Fruit fly (Drosophila melanogaster) whole organism, wandering third instar larva: Measurements from ENCODE around the gene Fnta.

Experiments used
- Abd-B ChIP-seq: fragments of >200 bp; optimal IDR thresholded peaks from 2 replicates; lab custom pipeline; 2017; ENCODE audit warnings: missing biosample characterization, missing genetic modification characterization
- CG9705 ChIP-seq: fragments of 200-800 bp; sonication (Bioruptor generic); optimal IDR thresholded peaks from 2 replicates; lab custom pipeline; 2018; ENCODE audit warnings: missing biosample characterization, mild to moderate bottlenecking, missing genetic modification characterization
- Dfd ChIP-seq: fragments of >200 bp; optimal IDR thresholded peaks from 2 replicates; lab custom pipeline; 2017; ENCODE audit warnings: missing biosample characterization, missing genetic modification characterization
- Myc ChIP-seq: fragments of >200 bp; optimal IDR thresholded peaks from 2 replicates; lab custom pipeline; 2017
- N ChIP-seq: fragments of >200 bp; optimal IDR thresholded peaks from 2 replicates; lab custom pipeline; 2018; ENCODE audit warnings: missing biosample characterization, missing external identifiers, missing genetic modification characterization
- brk ChIP-seq: fragments of 200-800 bp; sonication (Bioruptor generic); optimal IDR thresholded peaks from 2 replicates; lab custom pipeline; 2016; ENCODE audit warnings: missing biosample characterization, mild to moderate bottlenecking, missing genetic modification characterization
- dsf ChIP-seq: sonication (Bioruptor generic); optimal IDR thresholded peaks from 2 replicates; lab custom pipeline; 2016; ENCODE audit warnings: missing biosample characterization, missing genetic modification characterization, borderline replicate concordance
- fru ChIP-seq: fragments of 200-800 bp; sonication (Bioruptor generic); optimal IDR thresholded peaks from 3 replicates; lab custom pipeline; 2016; ENCODE audit warnings: missing biosample characterization, mild to moderate bottlenecking, missing genetic modification characterization
- h ChIP-seq: fragments of 200-800 bp; sonication (Bioruptor generic); optimal IDR thresholded peaks from 3 replicates; lab custom pipeline; 2016; ENCODE audit warnings: missing biosample characterization, mild to moderate bottlenecking, missing genetic modification characterization
- lola ChIP-seq: fragments of >200 bp; optimal IDR thresholded peaks from 2 replicates; lab custom pipeline; 2017; ENCODE audit warnings: missing biosample characterization, missing genetic modification characterization
- psq ChIP-seq: fragments of 200-800 bp; sonication (Bioruptor generic); optimal IDR thresholded peaks from 3 replicates; lab custom pipeline; 2017; ENCODE audit warnings: missing biosample characterization, mild to moderate bottlenecking, missing genetic modification characterization, moderate library complexity

dm6 chr2L:4836193-4836592, 5.7 kb upstream of the Fnta start:
- TF ChIP-seq N (GFP tag; lab: Kevin White, UChicago) (no peak), dsf (GFP tag; lab: Kevin White, UChicago) (no peak), lola (GFP tag; lab: Kevin White, UChicago) (no peak), Dfd (GFP tag; lab: Kevin White, UChicago) (no peak), psq (GFP tag; lab: Kevin White, UChicago) (no peak), brk (no peak), Myc (lab: Kevin White, UChicago) (no peak), Abd-B (GFP tag; lab: Kevin White, UChicago) (no peak), h (GFP tag; lab: Kevin White, UChicago) (no peak), fru (GFP tag; lab: Kevin White, UChicago) (no peak), CG9705 (GFP tag; lab: Kevin White, UChicago) (no peak)
